Worm (Caenorhabditis elegans) whole organism, midembryonic: ENCODE measurements around the gene pdi-6.

ENCODE experiments used
- cog-1 ChIP-seq: sonication (generic microtip); optimal IDR thresholded peaks from 2 replicates; lab custom pipeline; 2016; ENCODE audit warnings: missing genetic modification characterization, missing compliant biosample characterization
- klf-2 ChIP-seq: fragments of 200-800 bp; sonication (Bioruptor generic); conservative IDR thresholded peaks from 2 replicates; pipeline ENCODE4 v1.3.6; 2022; ENCODE audit warnings: missing genetic modification reagents, missing genetic modification characterization, missing compliant biosample characterization
- med-1 ChIP-seq: sonication (generic microtip); optimal IDR thresholded peaks from 2 replicates; lab custom pipeline; 2017; ENCODE audit warnings: missing genetic modification characterization, mild to moderate bottlenecking, missing compliant biosample characterization, antibody characterized with exemption, missing genetic modification reagents; ENCODE audit not compliant: insufficient read depth
- tab-1 ChIP-seq: fragments of 200-800 bp; sonication (Bioruptor generic); IDR thresholded peaks from 2 replicates; pipeline ENCODE4 v1.3.6; 2022; ENCODE audit warnings: missing genetic modification characterization, missing compliant biosample characterization
- ztf-23 ChIP-seq: fragments of 200-800 bp; sonication (Bioruptor generic); IDR thresholded peaks from 2 replicates; pipeline ENCODE4 v1.3.6; 2022; ENCODE audit warnings: missing genetic modification reagents, missing genetic modification characterization, missing compliant biosample characterization
- ztf-29 ChIP-seq: fragments of 200-800 bp; sonication (Bioruptor generic); IDR thresholded peaks from 2 replicates; pipeline ENCODE4 v1.3.6; 2022; ENCODE audit warnings: missing genetic modification reagents, missing genetic modification characterization, missing compliant biosample characterization

ce11 chrX:7075250-7075649 lies 6.9 kb upstream of the pdi-6 start, which contains the start of gene B0403.6:
- no peak for TF ChIP-seq tab-1 (GFP tag; lab: Robert Waterston, UW)
- TF ChIP-seq ztf-29: no peak
- TF ChIP-seq med-1: no peak
- TF ChIP-seq klf-2 (GFP tag; lab: Robert Waterston, UW): no peak
- TF ChIP-seq ztf-23 (GFP tag; lab: Robert Waterston, UW): no peak
- no peak for TF ChIP-seq cog-1 (tag; lab: Kevin White, UChicago)
